Fruit fly (Drosophila melanogaster) whole organism, embryonic: ENCODE measurements around the gene Pi4KIIalpha.

Experiments used
- Adf1 ChIP-seq: fragments of 200-800 bp; sonication (Bioruptor generic); IDR thresholded peaks from 2 replicates; pipeline ENCODE4 v1.3.6; 2022; ENCODE audit warnings: missing biosample characterization, missing genetic modification characterization
- Bteb2 ChIP-seq: fragments of 200-800 bp; sonication (Bioruptor generic); optimal IDR thresholded peaks from 2 replicates; lab custom pipeline; 2016; ENCODE audit warnings: missing biosample characterization, missing genetic modification characterization
- CG11696 ChIP-seq: fragments of 200-800 bp; sonication (Bioruptor generic); IDR thresholded peaks from 2 replicates; pipeline ENCODE4 v1.3.6; 2022; ENCODE audit warnings: missing biosample characterization, missing genetic modification characterization
- CG13287 ChIP-seq: fragments of 200-800 bp; sonication (Bioruptor generic); IDR thresholded peaks from 2 replicates; pipeline ENCODE4 v1.3.6; 2022; ENCODE audit warnings: missing biosample characterization, missing genetic modification characterization; ENCODE audit not compliant: partially characterized antibody
- CG1832 ChIP-seq: fragments of 200-800 bp; sonication (Bioruptor generic); optimal IDR thresholded peaks from 2 replicates; lab custom pipeline; 2017; ENCODE audit warnings: missing biosample characterization, mild to moderate bottlenecking, missing genetic modification characterization, inconsistent platforms
- CG2129 ChIP-seq: fragments of 200-800 bp; sonication (Bioruptor generic); IDR thresholded peaks from 2 replicates; pipeline ENCODE4 v1.3.6; 2022; ENCODE audit warnings: missing biosample characterization, missing genetic modification characterization; ENCODE audit not compliant: partially characterized antibody
- CG31441 ChIP-seq: fragments of 200-800 bp; sonication (Bioruptor generic); IDR thresholded peaks from 2 replicates; pipeline ENCODE4 v1.3.6; 2022; ENCODE audit warnings: missing biosample characterization, missing genetic modification characterization
- CG3163 ChIP-seq: fragments of 200-800 bp; sonication (Bioruptor generic); optimal IDR thresholded peaks from 3 replicates; lab custom pipeline; 2016; ENCODE audit warnings: missing biosample characterization, missing genetic modification characterization
- CG5953 ChIP-seq: fragments of 200-800 bp; sonication (Bioruptor generic); IDR thresholded peaks from 2 replicates; pipeline ENCODE4 v1.3.6; 2022; ENCODE audit warnings: missing biosample characterization, missing genetic modification characterization
- CG6683 ChIP-seq: fragments of 200-800 bp; sonication (Bioruptor generic); optimal IDR thresholded peaks from 2 replicates; lab custom pipeline; 2017; ENCODE audit warnings: missing biosample characterization, mild to moderate bottlenecking, missing genetic modification characterization, missing genetic modification reagents
- CG6813 ChIP-seq: fragments of 200-800 bp; sonication (Bioruptor generic); optimal IDR thresholded peaks from 2 replicates; lab custom pipeline; 2017; ENCODE audit warnings: missing biosample characterization, missing genetic modification characterization, mild to moderate bottlenecking, moderate library complexity, missing genetic modification reagents
- CG8478 ChIP-seq: fragments of >200 bp; optimal IDR thresholded peaks from 2 replicates; lab custom pipeline; 2018
- CG9797 ChIP-seq: fragments of 200-800 bp; sonication (Bioruptor generic); optimal IDR thresholded peaks from 3 replicates; lab custom pipeline; 2018; ENCODE audit warnings: missing biosample characterization, mild to moderate bottlenecking, missing genetic modification characterization
- CG9876 ChIP-seq: fragments of 200-800 bp; sonication (Bioruptor generic); optimal IDR thresholded peaks from 2 replicates; lab custom pipeline; 2016; ENCODE audit warnings: missing biosample characterization, missing genetic modification characterization
- CG9932 ChIP-seq: fragments of 200-800 bp; sonication (Bioruptor generic); IDR thresholded peaks from 2 replicates; pipeline ENCODE4 v1.3.6; 2022; ENCODE audit warnings: missing biosample characterization, missing genetic modification characterization
- D ChIP-seq, 2 experiments: fragments of 200-800 bp in 1 of 2; fragments of >200 bp in 1 of 2; sonication (Bioruptor generic) in 1 of 2; optimal IDR thresholded peaks; 2 replicates in 1 of 2; 3 replicates in 1 of 2; lab custom pipeline; 2017; ENCODE audit warnings: mild to moderate bottlenecking in 1 of 2, missing biosample characterization in 1 of 2, missing genetic modification characterization in 1 of 2, missing genetic modification reagents in 1 of 2
- Elba2 ChIP-seq: fragments of 200-800 bp; sonication (Bioruptor generic); optimal IDR thresholded peaks from 3 replicates; lab custom pipeline; 2016; ENCODE audit warnings: missing biosample characterization, missing genetic modification characterization
- H2.0 ChIP-seq: fragments of 200-800 bp; sonication (Bioruptor generic); IDR thresholded peaks from 2 replicates; pipeline ENCODE4 v1.3.6; 2022; ENCODE audit warnings: missing biosample characterization, missing genetic modification characterization
- HLHmδ ChIP-seq: fragments of 200-800 bp; sonication (Bioruptor generic); optimal IDR thresholded peaks from 2 replicates; lab custom pipeline; 2018; ENCODE audit warnings: missing biosample characterization, mild to moderate bottlenecking, missing genetic modification characterization, moderate library complexity
- MESR4 ChIP-seq: fragments of 200-800 bp; sonication (Bioruptor generic); optimal IDR thresholded peaks from 2 replicates; lab custom pipeline; 2018; ENCODE audit warnings: missing biosample characterization, mild to moderate bottlenecking, missing genetic modification characterization, moderate library complexity
- Med ChIP-seq: fragments of 200-800 bp; sonication (Bioruptor generic); peaks from one replicate; lab custom pipeline; 2016; ENCODE audit warnings: missing biosample characterization, missing genetic modification characterization, mild to moderate bottlenecking, inconsistent platforms, moderate library complexity
- Six4 ChIP-seq: fragments of 200-800 bp; sonication (Bioruptor generic); optimal IDR thresholded peaks from 2 replicates; lab custom pipeline; 2016; ENCODE audit warnings: missing biosample characterization, missing genetic modification characterization
- Sox102F ChIP-seq: fragments of 200-800 bp; sonication (Bioruptor generic); optimal IDR thresholded peaks from 2 replicates; lab custom pipeline; 2018; ENCODE audit warnings: missing biosample characterization, mild to moderate bottlenecking, missing genetic modification characterization, moderate library complexity
- bcd ChIP-seq: fragments of 200-800 bp; sonication (Bioruptor generic); optimal IDR thresholded peaks from 2 replicates; lab custom pipeline; 2017; ENCODE audit warnings: missing biosample characterization, mild to moderate bottlenecking, missing genetic modification characterization
- bowl ChIP-seq: fragments of 200-800 bp; sonication (Bioruptor generic); IDR thresholded peaks from 2 replicates; pipeline ENCODE4 v1.3.6; 2022; ENCODE audit warnings: missing biosample characterization, missing genetic modification characterization
- cg ChIP-seq: fragments of 200-800 bp; sonication (Bioruptor generic); optimal IDR thresholded peaks from 3 replicates; lab custom pipeline; 2019; ENCODE audit warnings: missing biosample characterization, mild to moderate bottlenecking, missing genetic modification characterization, moderate library complexity
- chinmo ChIP-seq: fragments of 200-800 bp; sonication (Bioruptor generic); IDR thresholded peaks from 4 replicates; pipeline ENCODE4 v1.3.6; 2022; ENCODE audit warnings: missing biosample characterization, missing genetic modification characterization; ENCODE audit not compliant: partially characterized antibody
- corto ChIP-seq: fragments of 200-800 bp; sonication (Bioruptor generic); optimal IDR thresholded peaks from 2 replicates; lab custom pipeline; 2016; ENCODE audit warnings: missing biosample characterization, mild to moderate bottlenecking, missing genetic modification characterization, moderate library complexity
- dm ChIP-seq: fragments of 200-800 bp; sonication (Bioruptor generic); optimal IDR thresholded peaks from 3 replicates; lab custom pipeline; 2016; ENCODE audit warnings: missing biosample characterization, missing genetic modification characterization
- inv ChIP-seq: fragments of 200-800 bp; sonication (Bioruptor generic); IDR thresholded peaks from 2 replicates; pipeline ENCODE4 v1.3.6; 2022; ENCODE audit warnings: missing biosample characterization, missing genetic modification characterization; ENCODE audit not compliant: partially characterized antibody
- kay ChIP-seq: fragments of 200-800 bp; sonication (Bioruptor generic); optimal IDR thresholded peaks from 2 replicates; lab custom pipeline; 2016; ENCODE audit warnings: missing biosample characterization, missing genetic modification characterization
- knrl ChIP-seq: fragments of 200-800 bp; sonication (Bioruptor generic); IDR thresholded peaks from 3 replicates; pipeline ENCODE4 v1.3.6; 2022; ENCODE audit warnings: missing biosample characterization, missing genetic modification characterization; ENCODE audit not compliant: partially characterized antibody
- lab ChIP-seq: fragments of 200-800 bp; sonication (Bioruptor generic); optimal IDR thresholded peaks from 3 replicates; lab custom pipeline; 2017; ENCODE audit warnings: missing biosample characterization, missing genetic modification characterization, mild to moderate bottlenecking, moderate library complexity, missing genetic modification reagents
- lbe ChIP-seq: fragments of 200-800 bp; sonication (Bioruptor generic); optimal IDR thresholded peaks from 2 replicates; lab custom pipeline; 2016; ENCODE audit warnings: missing biosample characterization, mild to moderate bottlenecking, missing genetic modification characterization
- lmd ChIP-seq: fragments of 200-800 bp; sonication (Bioruptor generic); IDR thresholded peaks from 2 replicates; pipeline ENCODE4 v1.3.6; 2022; ENCODE audit warnings: missing biosample characterization, missing genetic modification characterization
- mirr ChIP-seq: fragments of 200-800 bp; sonication (Bioruptor generic); optimal IDR thresholded peaks from 3 replicates; lab custom pipeline; 2018; ENCODE audit warnings: missing biosample characterization, mild to moderate bottlenecking, missing genetic modification characterization
- p53 ChIP-seq: fragments of 200-800 bp; sonication (Bioruptor generic); optimal IDR thresholded peaks from 2 replicates; lab custom pipeline; 2016; ENCODE audit warnings: missing biosample characterization, missing genetic modification characterization
- pan ChIP-seq, 4 experiments: fragments of >200 bp in 3 of 4; fragments of 200-800 bp in 1 of 4; sonication (Bioruptor generic) in 1 of 4; optimal IDR thresholded peaks in 3 of 4; IDR thresholded peaks in 1 of 4; 2 replicates each; pipeline versions ENCODE4 v1.3.6 to Lab custom; 2017 to 2022; ENCODE audit warnings: missing biosample characterization in 2 of 4, missing genetic modification characterization in 2 of 4, mixed read lengths in 1 of 4
- prd ChIP-seq, 3 experiments: fragments of >200 bp in 2 of 3; fragments of 200-800 bp in 1 of 3; sonication (Bioruptor generic) in 1 of 3; optimal IDR thresholded peaks in 2 of 3; IDR thresholded peaks in 1 of 3; 2 replicates in 2 of 3; 3 replicates in 1 of 3; pipeline versions ENCODE4 v1.3.6 to Lab custom; 2017 to 2022; ENCODE audit warnings: missing biosample characterization in 1 of 3, missing genetic modification characterization in 1 of 3
- repo ChIP-seq: fragments of 200-800 bp; sonication (Bioruptor generic); optimal IDR thresholded peaks from 2 replicates; lab custom pipeline; 2016; ENCODE audit warnings: missing biosample characterization, missing genetic modification characterization
- rib ChIP-seq: fragments of 200-800 bp; sonication (Bioruptor generic); IDR thresholded peaks from 2 replicates; pipeline ENCODE4 v1.3.6; 2022; ENCODE audit warnings: missing biosample characterization, missing genetic modification characterization
- sc ChIP-seq, 3 experiments: fragments of >200 bp in 2 of 3; fragments of 200-800 bp in 1 of 3; sonication (Bioruptor generic) in 1 of 3; optimal IDR thresholded peaks; 2 replicates in 2 of 3; 3 replicates in 1 of 3; lab custom pipeline; 2017; ENCODE audit warnings: mild to moderate bottlenecking in 1 of 3, missing biosample characterization in 1 of 3, missing genetic modification characterization in 1 of 3, missing genetic modification reagents in 1 of 3
- sob ChIP-seq: fragments of 200-800 bp; sonication (Bioruptor generic); IDR thresholded peaks from 2 replicates; pipeline ENCODE4 v1.3.6; 2022; ENCODE audit warnings: missing biosample characterization, missing genetic modification characterization
- tgo ChIP-seq: fragments of 200-800 bp; sonication (Bioruptor generic); IDR thresholded peaks from 3 replicates; pipeline ENCODE4 v1.3.6; 2022; ENCODE audit warnings: missing biosample characterization, missing genetic modification characterization
- vvl ChIP-seq: fragments of 200-800 bp; sonication (Bioruptor generic); IDR thresholded peaks from 2 replicates; pipeline ENCODE4 v1.3.6; 2022; ENCODE audit warnings: missing biosample characterization, missing genetic modification characterization

Gene Pi4KIIalpha

DNA sequence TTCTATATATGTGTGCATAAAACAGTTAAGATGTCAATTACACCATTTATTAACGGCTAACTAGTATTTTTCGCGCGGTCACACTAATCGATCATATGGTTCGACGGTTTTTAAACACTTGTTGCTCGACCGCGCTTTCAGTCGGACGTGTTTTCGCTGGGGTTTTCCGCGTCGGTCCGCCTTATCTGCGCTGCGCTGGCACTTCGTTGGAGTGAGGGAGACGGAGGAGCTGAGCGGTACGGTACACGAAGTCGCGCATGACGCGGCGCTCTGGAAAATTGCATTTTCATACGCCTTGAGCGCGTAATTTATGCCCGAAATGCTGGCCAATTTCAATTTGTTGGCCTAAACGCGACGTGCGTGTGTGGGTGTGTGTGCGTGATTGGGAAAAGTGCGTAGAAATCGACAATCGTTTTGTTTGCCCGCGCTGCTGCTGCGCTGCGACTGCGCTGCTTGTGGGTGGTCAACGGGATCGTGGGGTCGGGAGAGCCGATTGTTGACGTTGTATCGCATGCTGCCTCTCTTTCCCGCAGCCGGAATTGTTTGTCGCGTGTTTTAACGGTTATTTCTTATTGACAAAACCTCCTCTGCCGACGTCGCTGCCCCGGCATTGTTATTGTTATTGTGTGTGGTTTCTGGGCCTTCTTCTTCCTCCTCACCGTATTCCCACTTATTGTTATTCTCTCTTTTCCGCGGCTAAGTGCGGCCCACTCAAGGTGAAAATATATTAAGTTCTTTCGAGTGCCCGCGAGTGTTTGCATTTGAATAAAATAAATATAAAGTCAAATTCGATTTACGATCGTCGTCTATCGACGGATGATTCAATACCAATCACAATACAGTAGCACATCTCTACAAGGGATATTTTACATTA, 46.2 kb downstream of the Pi4KIIalpha start, which contains the start of gene Itpr:
Gene Itpr, plus strand, starts transcription at position 116 of the 874 bp plus-strand sequence.
- TF ChIP-seq knrl (GFP tag; lab: Robert Waterston, UW): 0 out of 3 replicates have a peak, but pooled peaks have one; percentile 14
- TF ChIP-seq D (optimal IDR thresholded peaks at IDR 0.05; lab: Kevin White, UChicago): peak; percentile 24
- TF ChIP-seq D (GFP tag; optimal IDR thresholded peaks at IDR 0.05; lab: Kevin White, UChicago): peak; percentile 17
- TF ChIP-seq pan (optimal IDR thresholded peaks at IDR 0.05; lab: Kevin White, UChicago): no peak
- TF ChIP-seq pan (GFP tag; optimal IDR thresholded peaks at IDR 0.05 in 1 of 2, IDR thresholded peaks at IDR 0.05 in 1 of 2): peak in 1 of 2 experiments; percentile 6
- peak; percentile 86 for TF ChIP-seq Med
- TF ChIP-seq CG9797 (GFP tag; lab: Kevin White, UChicago): peak; percentile 69
- TF ChIP-seq CG31441 (GFP tag; lab: Robert Waterston, UW): no peak
- peak; percentile 57 for TF ChIP-seq cg (GFP tag; lab: Kevin White, UChicago)
- no peak for TF ChIP-seq prd (optimal IDR thresholded peaks at IDR 0.05; lab: Kevin White, UChicago)
- TF ChIP-seq prd (GFP tag; IDR thresholded peaks at IDR 0.05; lab: Robert Waterston, UW): peak; percentile 13; the same call in 1 of the 3 replicates
- TF ChIP-seq sc (optimal IDR thresholded peaks at IDR 0.05; lab: Kevin White, UChicago): no peak
- no peak for TF ChIP-seq sc (GFP tag; optimal IDR thresholded peaks at IDR 0.05; lab: Kevin White, UChicago)
- peak; percentile 5 for TF ChIP-seq bcd
- TF ChIP-seq HLHmδ (GFP tag; lab: Kevin White, UChicago): peak; percentile 55
- TF ChIP-seq Elba2 (GFP tag; lab: Kevin White, UChicago): peak; percentile 75
- TF ChIP-seq CG1832: peak; percentile 78
- TF ChIP-seq mirr (GFP tag; lab: Kevin White, UChicago): peak; percentile 14
- TF ChIP-seq CG5953 (GFP tag; lab: Robert Waterston, UW): 0 out of 2 replicates have a peak, but pooled peaks have one; percentile 11
- TF ChIP-seq MESR4 (GFP tag; lab: Kevin White, UChicago): peak; percentile 41
- peak; percentile 55; the same call in 1 of the 2 replicates for TF ChIP-seq CG11696 (GFP tag; lab: Robert Waterston, UW)
- no peak for TF ChIP-seq CG2129 (GFP tag; lab: Robert Waterston, UW)
- no peak for TF ChIP-seq CG9876
- peak; percentile 92 for TF ChIP-seq chinmo (GFP tag; lab: Robert Waterston, UW)
- peak; percentile 36; the same call in 1 of the 2 replicates for TF ChIP-seq inv (GFP tag; lab: Robert Waterston, UW)
- TF ChIP-seq corto (GFP tag; lab: Kevin White, UChicago): peak; percentile 20
- no peak for TF ChIP-seq p53
- TF ChIP-seq CG3163 (GFP tag; lab: Kevin White, UChicago): no peak
- 0 out of 2 replicates have a peak, but pooled peaks have one; percentile 16 for TF ChIP-seq CG9932 (GFP tag; lab: Robert Waterston, UW)
- no peak for TF ChIP-seq bowl (GFP tag; lab: Robert Waterston, UW)
- no peak for TF ChIP-seq Bteb2 (GFP tag; lab: Kevin White, UChicago)
- peak; percentile 62 for TF ChIP-seq vvl
- peak; percentile 27 for TF ChIP-seq dm (GFP tag; lab: Kevin White, UChicago)
- no peak for TF ChIP-seq CG6683 (GFP tag; lab: Kevin White, UChicago)
- no peak for TF ChIP-seq Six4
- TF ChIP-seq lmd: no peak
- peak; percentile 68; the same call in 1 of the 2 replicates for TF ChIP-seq rib
- peak; percentile 55 for TF ChIP-seq kay (GFP tag; lab: Kevin White, UChicago)
- peak; percentile 49; the same call in 1 of the 2 replicates for TF ChIP-seq CG13287 (GFP tag; lab: Robert Waterston, UW)
- peak; percentile 100 for TF ChIP-seq Adf1 (GFP tag; lab: Robert Waterston, UW)
- TF ChIP-seq CG8478 (lab: Kevin White, UChicago): peak; percentile 59
- no peak for TF ChIP-seq tgo (GFP tag; lab: Robert Waterston, UW)
- no peak for TF ChIP-seq repo (GFP tag; lab: Kevin White, UChicago)
- no peak for TF ChIP-seq Sox102F (GFP tag; lab: Kevin White, UChicago)
- no peak for TF ChIP-seq CG6813
- TF ChIP-seq lab: peak; percentile 22
- no peak for TF ChIP-seq lbe
- TF ChIP-seq H2.0 (GFP tag; lab: Robert Waterston, UW): no peak
- 0 out of 2 replicates have a peak, but pooled peaks have one; percentile 45 for TF ChIP-seq sob (GFP tag; lab: Robert Waterston, UW)
